Fruit fly (Drosophila melanogaster) whole organism, wandering third instar larva: Measurements from ENCODE around the gene CG43407.

Experiments used
- N ChIP-seq: fragments of >200 bp; optimal IDR thresholded peaks from 2 replicates; lab custom pipeline; 2018; ENCODE audit warnings: missing biosample characterization, missing external identifiers, missing genetic modification characterization
- br ChIP-seq: fragments of 200-800 bp; sonication (Bioruptor generic); optimal IDR thresholded peaks from 2 replicates; lab custom pipeline; 2016; ENCODE audit warnings: missing biosample characterization, missing genetic modification characterization
- brk ChIP-seq: fragments of 200-800 bp; sonication (Bioruptor generic); optimal IDR thresholded peaks from 2 replicates; lab custom pipeline; 2016; ENCODE audit warnings: missing biosample characterization, mild to moderate bottlenecking, missing genetic modification characterization
- ey ChIP-seq: fragments of 200-800 bp; sonication (Bioruptor generic); optimal IDR thresholded peaks from 2 replicates; lab custom pipeline; 2016; ENCODE audit warnings: missing biosample characterization, missing genetic modification characterization
- h ChIP-seq: fragments of 200-800 bp; sonication (Bioruptor generic); optimal IDR thresholded peaks from 3 replicates; lab custom pipeline; 2016; ENCODE audit warnings: missing biosample characterization, mild to moderate bottlenecking, missing genetic modification characterization

dm6 chr3L:19091423-19092124 is 38.4 kb upstream of the CG43407 start:
- no peak for TF ChIP-seq ey (GFP tag; lab: Kevin White, UChicago)
- no peak for TF ChIP-seq br
- no peak for TF ChIP-seq N (GFP tag; lab: Kevin White, UChicago)
- no peak for TF ChIP-seq brk (GFP tag; lab: Kevin White, UChicago)
- no peak for TF ChIP-seq h (GFP tag; lab: Kevin White, UChicago)
